Fruit fly (Drosophila melanogaster) whole organism, embryonic: ENCODE data around the gene blp.

Experiments
- Blimp-1 ChIP-seq: fragments of 200-800 bp; sonication (Bioruptor generic); optimal IDR thresholded peaks from 3 replicates; lab custom pipeline; 2018; ENCODE audit warnings: missing biosample characterization, missing genetic modification characterization, mild to moderate bottlenecking, moderate library complexity, missing genetic modification reagents
- BtbVII ChIP-seq: fragments of 200-800 bp; sonication (Bioruptor generic); optimal IDR thresholded peaks from 3 replicates; lab custom pipeline; 2017; ENCODE audit warnings: missing biosample characterization, mild to moderate bottlenecking, missing genetic modification characterization
- CG10321 ChIP-seq: fragments of 200-800 bp; sonication (Bioruptor generic); IDR thresholded peaks from 2 replicates; pipeline ENCODE4 v1.3.6; 2022; ENCODE audit warnings: missing biosample characterization, missing genetic modification characterization
- CG10654 ChIP-seq: fragments of 200-800 bp; sonication (Bioruptor generic); optimal IDR thresholded peaks from 2 replicates; lab custom pipeline; 2016; ENCODE audit warnings: missing biosample characterization, missing genetic modification characterization
- CG13287 ChIP-seq: fragments of 200-800 bp; sonication (Bioruptor generic); IDR thresholded peaks from 2 replicates; pipeline ENCODE4 v1.3.6; 2022; ENCODE audit warnings: missing biosample characterization, missing genetic modification characterization; ENCODE audit not compliant: partially characterized antibody
- CG14441 ChIP-seq: fragments of 200-800 bp; sonication (Bioruptor generic); IDR thresholded peaks from 2 replicates; pipeline ENCODE4 v1.3.6; 2022; ENCODE audit warnings: missing biosample characterization, missing genetic modification characterization
- CG15269 ChIP-seq: fragments of 200-800 bp; sonication (Bioruptor generic); optimal IDR thresholded peaks from 2 replicates; lab custom pipeline; 2018; ENCODE audit warnings: missing biosample characterization, mild to moderate bottlenecking, missing genetic modification characterization, moderate library complexity
- CG15696 ChIP-seq: fragments of 200-800 bp; sonication (Bioruptor generic); optimal IDR thresholded peaks from 2 replicates; lab custom pipeline; 2019; ENCODE audit warnings: missing biosample characterization, mild to moderate bottlenecking, missing genetic modification characterization, moderate library complexity
- CG1647 ChIP-seq: fragments of 200-800 bp; sonication (Bioruptor generic); optimal IDR thresholded peaks from 3 replicates; lab custom pipeline; 2016; ENCODE audit warnings: missing biosample characterization, missing genetic modification characterization
- CG16815 ChIP-seq: fragments of 200-800 bp; sonication (Bioruptor generic); optimal IDR thresholded peaks from 3 replicates; lab custom pipeline; 2017; ENCODE audit warnings: missing biosample characterization, mild to moderate bottlenecking, missing genetic modification characterization
- CG17385 ChIP-seq: fragments of 200-800 bp; sonication (Bioruptor generic); optimal IDR thresholded peaks from 3 replicates; lab custom pipeline; 2018; ENCODE audit warnings: missing biosample characterization, mild to moderate bottlenecking, missing genetic modification characterization
- CG18011 ChIP-seq: fragments of 200-800 bp; sonication (Bioruptor generic); optimal IDR thresholded peaks from 2 replicates; lab custom pipeline; 2017; ENCODE audit warnings: missing biosample characterization, missing genetic modification characterization, mild to moderate bottlenecking, moderate library complexity, missing genotype
- CG2120 ChIP-seq: fragments of 200-800 bp; sonication (Bioruptor generic); optimal IDR thresholded peaks from 3 replicates; lab custom pipeline; 2016; ENCODE audit warnings: missing biosample characterization, missing genetic modification characterization
- CG2199 ChIP-seq: fragments of 200-800 bp; sonication (Bioruptor generic); IDR thresholded peaks from 3 replicates; pipeline ENCODE4 v1.3.6; 2022; ENCODE audit warnings: missing biosample characterization, missing genetic modification characterization
- CG2889 ChIP-seq: fragments of 200-800 bp; sonication (Bioruptor generic); IDR thresholded peaks from 3 replicates; pipeline ENCODE4 v1.3.6; 2022; ENCODE audit warnings: missing biosample characterization, missing genetic modification characterization
- CG34224 ChIP-seq: fragments of 200-800 bp; sonication (Bioruptor generic); IDR thresholded peaks from 3 replicates; pipeline ENCODE4 v1.3.6; 2022; ENCODE audit warnings: missing biosample characterization, missing genetic modification characterization; ENCODE audit not compliant: partially characterized antibody
- CG3995 ChIP-seq: fragments of 200-800 bp; sonication (Bioruptor generic); optimal IDR thresholded peaks from 3 replicates; lab custom pipeline; 2016; ENCODE audit warnings: missing biosample characterization, missing genetic modification characterization
- CG4404 ChIP-seq: fragments of 200-800 bp; sonication (Bioruptor generic); IDR thresholded peaks from 2 replicates; pipeline ENCODE4 v1.3.6; 2022; ENCODE audit warnings: missing biosample characterization, missing genetic modification characterization
- CG4617 ChIP-seq: fragments of 200-800 bp; sonication (Bioruptor generic); optimal IDR thresholded peaks from 3 replicates; lab custom pipeline; 2016; ENCODE audit warnings: missing biosample characterization, missing genetic modification characterization, borderline replicate concordance
- CG7556 ChIP-seq: fragments of 200-800 bp; sonication (Bioruptor generic); optimal IDR thresholded peaks from 2 replicates; lab custom pipeline; 2017; ENCODE audit warnings: missing biosample characterization, mild to moderate bottlenecking, missing genetic modification characterization
- CG8924 ChIP-seq: fragments of 200-800 bp; optimal IDR thresholded peaks from 3 replicates; lab custom pipeline; 2019; ENCODE audit warnings: missing biosample characterization, mild to moderate bottlenecking, missing genetic modification characterization, moderate library complexity
- CoRest ChIP-seq: fragments of 200-800 bp; sonication (Bioruptor generic); optimal IDR thresholded peaks from 3 replicates; lab custom pipeline; 2018; ENCODE audit warnings: missing biosample characterization, mild to moderate bottlenecking, missing genetic modification characterization, moderate library complexity
- Dbx ChIP-seq: fragments of 200-800 bp; sonication (Bioruptor generic); IDR thresholded peaks from 3 replicates; pipeline ENCODE4 v1.3.6; 2022; ENCODE audit warnings: missing biosample characterization, missing genetic modification characterization
- Dfd ChIP-seq, 2 experiments: fragments of >200 bp; optimal IDR thresholded peaks; 2 replicates each; lab custom pipeline; 2017; ENCODE audit warnings: missing biosample characterization in 2 of 2, missing genetic modification characterization in 2 of 2
- E2f1 ChIP-seq: fragments of 200-800 bp; sonication (Bioruptor generic); IDR thresholded peaks from 2 replicates; pipeline ENCODE4 v1.3.6; 2022; ENCODE audit warnings: missing biosample characterization, missing genetic modification characterization
- H2.0 ChIP-seq: fragments of 200-800 bp; sonication (Bioruptor generic); IDR thresholded peaks from 2 replicates; pipeline ENCODE4 v1.3.6; 2022; ENCODE audit warnings: missing biosample characterization, missing genetic modification characterization
- Kr ChIP-seq: fragments of 200-800 bp; sonication (Bioruptor generic); optimal IDR thresholded peaks from 2 replicates; lab custom pipeline; 2017; ENCODE audit warnings: missing biosample characterization, mild to moderate bottlenecking, missing genetic modification characterization
- Opbp ChIP-seq: fragments of 200-800 bp; sonication (Bioruptor generic); IDR thresholded peaks from 3 replicates; pipeline ENCODE4 v1.3.6; 2022; ENCODE audit warnings: missing biosample characterization, missing genetic modification characterization; ENCODE audit not compliant: partially characterized antibody
- Side ChIP-seq: fragments of 200-800 bp; sonication (Bioruptor generic); optimal IDR thresholded peaks from 2 replicates; lab custom pipeline; 2016; ENCODE audit warnings: missing biosample characterization, missing genetic modification characterization
- TFAM ChIP-seq: fragments of 200-800 bp; sonication (Bioruptor generic); optimal IDR thresholded peaks from 2 replicates; lab custom pipeline; 2017; ENCODE audit warnings: missing biosample characterization, missing genetic modification characterization, inconsistent platforms
- ac ChIP-seq: fragments of 200-800 bp; sonication (Bioruptor generic); optimal IDR thresholded peaks from 3 replicates; lab custom pipeline; 2017; ENCODE audit warnings: missing biosample characterization, mild to moderate bottlenecking, missing genetic modification characterization
- al ChIP-seq: fragments of 200-800 bp; sonication (Bioruptor generic); IDR thresholded peaks from 2 replicates; pipeline ENCODE4 v1.3.6; 2022; ENCODE audit warnings: missing biosample characterization, missing genetic modification characterization
- ap ChIP-seq: fragments of 200-800 bp; sonication (Bioruptor generic); IDR thresholded peaks from 2 replicates; pipeline ENCODE4 v1.3.6; 2022; ENCODE audit warnings: missing biosample characterization, missing genetic modification characterization
- cg ChIP-seq: fragments of 200-800 bp; sonication (Bioruptor generic); optimal IDR thresholded peaks from 3 replicates; lab custom pipeline; 2019; ENCODE audit warnings: missing biosample characterization, mild to moderate bottlenecking, missing genetic modification characterization, moderate library complexity
- corto ChIP-seq: fragments of 200-800 bp; sonication (Bioruptor generic); optimal IDR thresholded peaks from 2 replicates; lab custom pipeline; 2016; ENCODE audit warnings: missing biosample characterization, mild to moderate bottlenecking, missing genetic modification characterization, moderate library complexity
- da ChIP-seq: fragments of 200-800 bp; sonication (Bioruptor generic); optimal IDR thresholded peaks from 2 replicates; lab custom pipeline; 2016; ENCODE audit warnings: missing biosample characterization, missing genetic modification characterization
- dati ChIP-seq: fragments of 200-800 bp; sonication (Bioruptor generic); IDR thresholded peaks from 2 replicates; pipeline ENCODE4 v1.3.6; 2022; ENCODE audit warnings: missing biosample characterization, missing genetic modification characterization
- dmrt11E ChIP-seq: fragments of 200-800 bp; sonication (Bioruptor generic); optimal IDR thresholded peaks from 3 replicates; lab custom pipeline; 2018; ENCODE audit warnings: missing biosample characterization, mild to moderate bottlenecking, missing genetic modification characterization, moderate library complexity
- ftz-f1 ChIP-seq: fragments of 200-800 bp; sonication (Bioruptor generic); optimal IDR thresholded peaks from 2 replicates; lab custom pipeline; 2016; ENCODE audit warnings: missing biosample characterization, missing genetic modification characterization
- gce ChIP-seq: fragments of 200-800 bp; sonication (Bioruptor generic); IDR thresholded peaks from 3 replicates; pipeline ENCODE4 v1.3.6; 2022; ENCODE audit warnings: missing biosample characterization, missing genetic modification characterization
- kay ChIP-seq: fragments of 200-800 bp; sonication (Bioruptor generic); optimal IDR thresholded peaks from 2 replicates; lab custom pipeline; 2016; ENCODE audit warnings: missing biosample characterization, missing genetic modification characterization
- pho ChIP-seq: fragments of 200-800 bp; sonication (Bioruptor generic); optimal IDR thresholded peaks from 2 replicates; lab custom pipeline; 2016; ENCODE audit warnings: missing biosample characterization, missing genetic modification characterization
- prd ChIP-seq, 3 experiments: fragments of >200 bp in 2 of 3; fragments of 200-800 bp in 1 of 3; sonication (Bioruptor generic) in 1 of 3; optimal IDR thresholded peaks in 2 of 3; IDR thresholded peaks in 1 of 3; 2 replicates in 2 of 3; 3 replicates in 1 of 3; pipeline versions ENCODE4 v1.3.6 to Lab custom; 2017 to 2022; ENCODE audit warnings: missing biosample characterization in 1 of 3, missing genetic modification characterization in 1 of 3
- ranshi ChIP-seq: fragments of 200-800 bp; sonication (Bioruptor generic); IDR thresholded peaks from 2 replicates; pipeline ENCODE4 v1.3.6; 2022; ENCODE audit warnings: missing biosample characterization, missing genetic modification characterization
- schlank ChIP-seq: fragments of 200-800 bp; sonication (Bioruptor generic); optimal IDR thresholded peaks from 2 replicates; lab custom pipeline; 2018; ENCODE audit warnings: missing biosample characterization, mild to moderate bottlenecking, missing genetic modification characterization
- slbo ChIP-seq: fragments of 200-800 bp; sonication (Bioruptor generic); IDR thresholded peaks from 2 replicates; pipeline ENCODE4 v1.3.6; 2022; ENCODE audit warnings: missing biosample characterization, missing genetic modification characterization
- ssp ChIP-seq: fragments of 200-800 bp; sonication (Bioruptor generic); IDR thresholded peaks from 2 replicates; pipeline ENCODE4 v1.3.6; 2022; ENCODE audit warnings: missing biosample characterization, missing genetic modification characterization
- tna ChIP-seq: fragments of 200-800 bp; sonication (Bioruptor generic); IDR thresholded peaks from 2 replicates; pipeline ENCODE4 v1.3.6; 2022; ENCODE audit warnings: missing biosample characterization, missing genetic modification characterization; ENCODE audit not compliant: partially characterized antibody
- tup ChIP-seq: fragments of 200-800 bp; sonication (Bioruptor generic); optimal IDR thresholded peaks from 2 replicates; lab custom pipeline; 2016; ENCODE audit warnings: missing biosample characterization, mild to moderate bottlenecking, missing genetic modification characterization, moderate library complexity

blp gene

DNA sequence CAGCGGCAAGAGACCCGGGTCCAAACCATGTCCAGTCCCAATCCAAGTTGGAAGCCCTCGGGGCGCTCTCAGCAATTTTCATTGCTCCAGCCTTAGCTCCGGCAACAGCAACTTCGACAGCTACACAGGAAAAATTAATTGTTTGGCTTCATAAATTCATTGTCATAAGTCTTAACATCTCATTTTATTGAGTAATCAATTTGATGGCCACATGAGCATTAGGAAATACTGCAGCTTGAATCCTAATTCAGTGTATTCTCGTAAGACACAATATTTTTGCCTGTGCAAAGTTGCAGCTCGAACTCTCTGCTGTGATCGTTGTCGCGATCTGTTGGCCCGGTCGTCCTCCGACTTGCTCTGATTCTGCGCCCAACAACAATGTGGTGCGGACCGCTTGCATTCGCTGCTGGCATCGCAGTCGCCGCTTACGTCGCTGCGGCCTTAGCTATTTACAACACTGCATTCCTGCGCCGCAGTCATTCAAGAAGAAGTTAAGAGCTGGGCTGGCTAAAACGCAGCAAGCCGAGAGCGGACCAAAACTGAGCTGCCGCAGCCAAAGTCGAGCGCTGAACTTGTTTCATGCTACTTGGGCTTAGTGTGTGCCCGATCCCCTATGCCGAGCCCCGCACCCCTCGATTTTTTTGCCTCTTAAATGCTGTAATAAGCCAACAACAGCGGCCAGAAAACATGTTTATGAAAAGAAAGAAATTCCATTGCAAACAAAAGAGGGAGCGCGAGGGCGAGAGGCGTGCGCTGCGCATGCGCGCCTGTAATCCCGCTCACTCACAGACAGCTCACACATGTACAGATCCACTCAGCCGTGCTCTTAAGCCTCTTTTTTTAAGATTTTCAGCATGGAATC, 14.0 kb upstream of the blp start (continued):
- TF ChIP-seq CG34224 (GFP tag; lab: Robert Waterston, UW) = 0 out of 3 replicates have a peak, but pooled peaks have one; percentile 15
- TF ChIP-seq dati (GFP tag; lab: Robert Waterston, UW) = no peak
- TF ChIP-seq TFAM (GFP tag; lab: Kevin White, UChicago) = no peak
- no peak for TF ChIP-seq H2.0 (GFP tag; lab: Robert Waterston, UW)
- TF ChIP-seq CG4617 (GFP tag; lab: Kevin White, UChicago) = no peak
- TF ChIP-seq CG10321 = no peak
- TF ChIP-seq Dfd (GFP tag; optimal IDR thresholded peaks at IDR 0.05; lab: Kevin White, UChicago) = no peak
- TF ChIP-seq CG2120 = no peak
- TF ChIP-seq slbo (GFP tag; lab: Robert Waterston, UW) = no peak
- no peak for TF ChIP-seq ssp
- no peak for TF ChIP-seq CG2199 (GFP tag; lab: Robert Waterston, UW)
- TF ChIP-seq ftz-f1 (GFP tag; lab: Kevin White, UChicago) = no peak
- TF ChIP-seq CG7556 = no peak
- no peak for TF ChIP-seq CG3995
- TF ChIP-seq BtbVII (GFP tag; lab: Kevin White, UChicago) = no peak
- TF ChIP-seq CG8924 (tag; lab: Kevin White, UChicago) = no peak
- TF ChIP-seq cg (GFP tag; lab: Kevin White, UChicago) = peak; percentile 68
- no peak for TF ChIP-seq tup
- no peak for TF ChIP-seq gce (GFP tag; lab: Robert Waterston, UW)
- TF ChIP-seq E2f1 (GFP tag; lab: Robert Waterston, UW) = no peak
- TF ChIP-seq ap (GFP tag; lab: Robert Waterston, UW) = 0 out of 2 replicates have a peak, but pooled peaks have one; percentile 16
- TF ChIP-seq schlank = no peak
- TF ChIP-seq CG13287 (GFP tag; lab: Robert Waterston, UW) = no peak
- TF ChIP-seq da (GFP tag; lab: Kevin White, UChicago) = no peak
- TF ChIP-seq Dbx (GFP tag; lab: Robert Waterston, UW) = no peak
- TF ChIP-seq CG18011 (GFP tag; lab: Kevin White, UChicago) = no peak
- TF ChIP-seq Opbp (GFP tag; lab: Robert Waterston, UW) = no peak
- TF ChIP-seq ac = no peak
- TF ChIP-seq CG4404 (GFP tag; lab: Robert Waterston, UW) = no peak
- TF ChIP-seq dmrt11E = peak; percentile 68
- TF ChIP-seq CG1647 (GFP tag; lab: Kevin White, UChicago) = no peak
- no peak for TF ChIP-seq Side (GFP tag; lab: Kevin White, UChicago)
- no peak for TF ChIP-seq ranshi (GFP tag; lab: Robert Waterston, UW)
- TF ChIP-seq tna (GFP tag; lab: Robert Waterston, UW) = no peak
- no peak for TF ChIP-seq CG14441 (GFP tag; lab: Robert Waterston, UW)
- no peak for TF ChIP-seq Kr (GFP tag; lab: Kevin White, UChicago)
- no peak for TF ChIP-seq CG17385 (GFP tag; lab: Kevin White, UChicago)
- peak; percentile 62 for TF ChIP-seq corto (GFP tag; lab: Kevin White, UChicago)
- TF ChIP-seq CG10654 = peak; percentile 3
- no peak for TF ChIP-seq CG15696
- TF ChIP-seq CG15269 = no peak
- TF ChIP-seq CoRest = no peak
- TF ChIP-seq CG2889 (GFP tag; lab: Robert Waterston, UW) = no peak
- TF ChIP-seq prd (optimal IDR thresholded peaks at IDR 0.05; lab: Kevin White, UChicago) = no peak
- no peak; the same call in 2 of the 3 replicates for TF ChIP-seq prd (GFP tag; IDR thresholded peaks at IDR 0.05; lab: Robert Waterston, UW)
- no peak for TF ChIP-seq pho
- no peak for TF ChIP-seq al
- TF ChIP-seq Blimp-1 (GFP tag; lab: Kevin White, UChicago) = no peak
- TF ChIP-seq kay (GFP tag; lab: Kevin White, UChicago) = no peak
- no peak for TF ChIP-seq CG16815
